Worm (Caenorhabditis elegans) whole organism, late embryonic: Measurements from ENCODE around the gene frpr-19.

ENCODE experiments used
- fax-1 ChIP-seq: sonication (generic microtip); optimal IDR thresholded peaks from 2 replicates; lab custom pipeline; 2016; ENCODE audit warnings: missing genotype, missing genetic modification characterization, missing compliant biosample characterization
- pha-4 ChIP-seq: fragments of 150-350 bp; optimal IDR thresholded peaks from 2 replicates; lab custom pipeline; 2018; ENCODE audit warnings: missing biosample characterization, missing genetic modification reagents, missing genetic modification characterization

DNA sequence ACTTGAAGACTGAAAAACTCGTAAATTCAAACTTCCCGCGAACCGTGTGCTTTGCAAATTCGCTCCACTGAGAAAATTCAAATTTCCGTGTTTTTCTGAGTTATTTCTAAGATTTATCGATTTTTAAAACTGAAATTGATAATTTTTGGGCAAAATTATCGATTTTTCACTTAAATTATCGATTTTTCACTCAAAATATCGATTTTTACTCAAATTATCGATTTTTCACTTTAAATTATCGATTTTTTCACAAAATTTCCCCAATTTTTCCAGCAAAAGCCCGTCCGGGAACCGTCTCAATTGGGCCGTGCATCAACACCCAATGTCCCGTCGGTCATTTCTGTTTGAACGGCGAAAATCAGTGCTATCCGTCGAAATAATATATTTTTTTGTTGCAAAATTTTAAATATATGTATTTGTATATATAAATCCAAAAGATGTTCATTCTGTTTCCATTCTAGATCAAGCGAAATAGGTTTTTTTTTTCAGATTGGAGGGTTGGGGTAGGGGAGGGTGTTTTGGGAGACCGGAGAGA, 53.9 kb downstream of the frpr-19 start:
- no peak for TF ChIP-seq fax-1
- no peak for TF ChIP-seq pha-4
